Worm (Caenorhabditis elegans) whole organism, midembryonic: ENCODE data around the gene K11E4.6.

Experiments used
- T22C8.4 ChIP-seq: fragments of 200-800 bp; sonication (Bioruptor generic); IDR thresholded peaks from 2 replicates; pipeline ENCODE4 v1.3.6; 2022; ENCODE audit warnings: missing genetic modification characterization, missing compliant biosample characterization
- cog-1 ChIP-seq: sonication (generic microtip); optimal IDR thresholded peaks from 2 replicates; lab custom pipeline; 2016; ENCODE audit warnings: missing genetic modification characterization, missing compliant biosample characterization
- flt-1 ChIP-seq: fragments of 200-800 bp; sonication (Bioruptor generic); IDR thresholded peaks from 2 replicates; pipeline ENCODE4 v1.3.6; 2022; ENCODE audit warnings: missing genetic modification characterization, missing compliant biosample characterization
- klf-2 ChIP-seq: fragments of 200-800 bp; sonication (Bioruptor generic); conservative IDR thresholded peaks from 2 replicates; pipeline ENCODE4 v1.3.6; 2022; ENCODE audit warnings: missing genetic modification reagents, missing genetic modification characterization, missing compliant biosample characterization
- med-1 ChIP-seq: sonication (generic microtip); optimal IDR thresholded peaks from 2 replicates; lab custom pipeline; 2017; ENCODE audit warnings: missing genetic modification characterization, mild to moderate bottlenecking, missing compliant biosample characterization, antibody characterized with exemption, missing genetic modification reagents; ENCODE audit not compliant: insufficient read depth
- ref-1 ChIP-seq: fragments of 200-800 bp; sonication (Bioruptor generic); conservative IDR thresholded peaks from 2 replicates; pipeline ENCODE4 v1.3.6; 2022; ENCODE audit warnings: missing genetic modification reagents, missing genetic modification characterization, missing compliant biosample characterization
- tab-1 ChIP-seq: fragments of 200-800 bp; sonication (Bioruptor generic); IDR thresholded peaks from 2 replicates; pipeline ENCODE4 v1.3.6; 2022; ENCODE audit warnings: missing genetic modification characterization, missing compliant biosample characterization
- ztf-23 ChIP-seq: fragments of 200-800 bp; sonication (Bioruptor generic); IDR thresholded peaks from 2 replicates; pipeline ENCODE4 v1.3.6; 2022; ENCODE audit warnings: missing genetic modification reagents, missing genetic modification characterization, missing compliant biosample characterization
- ztf-29 ChIP-seq: fragments of 200-800 bp; sonication (Bioruptor generic); IDR thresholded peaks from 2 replicates; pipeline ENCODE4 v1.3.6; 2022; ENCODE audit warnings: missing genetic modification reagents, missing genetic modification characterization, missing compliant biosample characterization

K11E4.6 gene

ce11 chrX:13746231-13746630 lies 21.8 kb downstream of the K11E4.6 start:
- TF ChIP-seq ztf-23 (no peak), cog-1 (tag; lab: Kevin White, UChicago) (no peak), med-1 (GFP tag; lab: Kevin White, UChicago) (no peak), ztf-29 (GFP tag; lab: Robert Waterston, UW) (no peak), flt-1 (no peak), T22C8.4 (GFP tag; lab: Robert Waterston, UW) (no peak), ref-1 (GFP tag; lab: Robert Waterston, UW) (no peak), klf-2 (GFP tag; lab: Robert Waterston, UW) (no peak), tab-1 (GFP tag; lab: Robert Waterston, UW) (no peak)

- TF ChIP-seq ztf-23, result no peak
- no peak for TF ChIP-seq T22C8.4 (GFP tag; lab: Robert Waterston, UW)
- no peak for TF ChIP-seq flt-1
- no peak for TF ChIP-seq ztf-29 (GFP tag; lab: Robert Waterston, UW)
- TF ChIP-seq tab-1 (GFP tag; lab: Robert Waterston, UW), result no peak
- no peak for TF ChIP-seq klf-2 (GFP tag; lab: Robert Waterston, UW)
- no peak for TF ChIP-seq cog-1 (tag; lab: Kevin White, UChicago)
- no peak for TF ChIP-seq ref-1 (GFP tag; lab: Robert Waterston, UW)
- no peak for TF ChIP-seq med-1 (GFP tag; lab: Kevin White, UChicago)
Measured at ce11 chrX:13746661-13747365, 22.3 kb downstream of the K11E4.6 start, which contains the start of gene nhr-71. nhr-71 (plus strand) TSS chrX:13747315.

- no peak for TF ChIP-seq ref-1 (GFP tag; lab: Robert Waterston, UW)
- TF ChIP-seq ztf-29 (GFP tag; lab: Robert Waterston, UW), result no peak
- TF ChIP-seq klf-2 (GFP tag; lab: Robert Waterston, UW), result no peak
- TF ChIP-seq cog-1 (tag; lab: Kevin White, UChicago), result no peak
- TF ChIP-seq tab-1 (GFP tag; lab: Robert Waterston, UW), result no peak
- no peak for TF ChIP-seq med-1 (GFP tag; lab: Kevin White, UChicago)
- TF ChIP-seq ztf-23, result no peak
- TF ChIP-seq T22C8.4 (GFP tag; lab: Robert Waterston, UW), result no peak
- no peak for TF ChIP-seq flt-1
Measured at ce11 chrX:13747997-13748396, 23.5 kb downstream of the K11E4.6 start.

- TF ChIP-seq ztf-23, result no peak
- TF ChIP-seq klf-2 (GFP tag; lab: Robert Waterston, UW), result no peak
- TF ChIP-seq T22C8.4 (GFP tag; lab: Robert Waterston, UW), result no peak
- TF ChIP-seq med-1 (GFP tag; lab: Kevin White, UChicago), result no peak
- no peak for TF ChIP-seq ref-1 (GFP tag; lab: Robert Waterston, UW)
- no peak for TF ChIP-seq cog-1 (tag; lab: Kevin White, UChicago)
- TF ChIP-seq ztf-29 (GFP tag; lab: Robert Waterston, UW), result no peak
- TF ChIP-seq flt-1, result no peak
- TF ChIP-seq tab-1 (GFP tag; lab: Robert Waterston, UW), result no peak
Measured at ce11 chrX:13752822-13753581, 28.5 kb downstream of the K11E4.6 start.

- TF ChIP-seq tab-1 (GFP tag; lab: Robert Waterston, UW), result no peak
- TF ChIP-seq flt-1, result no peak
- no peak for TF ChIP-seq klf-2 (GFP tag; lab: Robert Waterston, UW)
- no peak for TF ChIP-seq ztf-23
- TF ChIP-seq med-1 (GFP tag; lab: Kevin White, UChicago), result no peak
- TF ChIP-seq T22C8.4 (GFP tag; lab: Robert Waterston, UW), result no peak
- no peak for TF ChIP-seq ref-1 (GFP tag; lab: Robert Waterston, UW)
- TF ChIP-seq cog-1 (tag; lab: Kevin White, UChicago), result no peak
Measured at ce11 chrX:13754498-13754897, 30.0 kb downstream of the K11E4.6 start.

ce11 chrX:13755469-13755868 lies 31.0 kb downstream of the K11E4.6 start, which contains the start of gene aakb-1:
aakb-1 (plus strand) TSS chrX:13755769.
- TF ChIP-seq med-1 (GFP tag; lab: Kevin White, UChicago), result no peak
- no peak for TF ChIP-seq cog-1 (tag; lab: Kevin White, UChicago)
- TF ChIP-seq flt-1, result no peak
- no peak for TF ChIP-seq ztf-23
- TF ChIP-seq ref-1 (GFP tag; lab: Robert Waterston, UW), result no peak
- TF ChIP-seq T22C8.4 (GFP tag; lab: Robert Waterston, UW), result no peak
- TF ChIP-seq ztf-29 (GFP tag; lab: Robert Waterston, UW), result no peak
- TF ChIP-seq tab-1 (GFP tag; lab: Robert Waterston, UW), result no peak
- TF ChIP-seq klf-2 (GFP tag; lab: Robert Waterston, UW), result no peak

ce11 chrX:13759676-13760447 lies 35.4 kb downstream of the K11E4.6 start, which contains the start of gene cest-13:
cest-13 (plus strand) TSS chrX:13760237.
- TF ChIP-seq cog-1 (tag; lab: Kevin White, UChicago), result no peak
- TF ChIP-seq T22C8.4 (GFP tag; lab: Robert Waterston, UW), result no peak
- TF ChIP-seq flt-1, result no peak
- no peak for TF ChIP-seq med-1 (GFP tag; lab: Kevin White, UChicago)

ce11 chrX:13767282-13767681 lies 42.8 kb downstream of the K11E4.6 start:
- TF ChIP-seq ztf-23 (no peak), med-1 (GFP tag; lab: Kevin White, UChicago) (no peak), T22C8.4 (GFP tag; lab: Robert Waterston, UW) (no peak), tab-1 (GFP tag; lab: Robert Waterston, UW) (no peak), klf-2 (GFP tag; lab: Robert Waterston, UW) (no peak), cog-1 (tag; lab: Kevin White, UChicago) (no peak), ref-1 (GFP tag; lab: Robert Waterston, UW) (no peak), ztf-29 (GFP tag; lab: Robert Waterston, UW) (no peak), flt-1 (no peak)
